Worm (Caenorhabditis elegans) whole organism, L4 larva: Measurements from ENCODE around the gene glb-20.

Source experiments
- D1046.2 ChIP-seq: fragments of 200-800 bp; sonication (Bioruptor generic); IDR thresholded peaks from 2 replicates; pipeline ENCODE4 v1.3.6; 2022; ENCODE audit warnings: missing genetic modification characterization, missing compliant biosample characterization
- F10B5.3 ChIP-seq: sonication (generic microtip); optimal IDR thresholded peaks from 2 replicates; lab custom pipeline; 2016; ENCODE audit warnings: mild to moderate bottlenecking, missing genetic modification characterization, missing compliant biosample characterization
- F44E2.7 ChIP-seq: fragments of 200-800 bp; sonication (Bioruptor generic); IDR thresholded peaks from 2 replicates; pipeline ENCODE4 v2.1.2; 2022; ENCODE audit warnings: missing genetic modification characterization, missing compliant biosample characterization
- T26A8.4 ChIP-seq: fragments of 200-800 bp; sonication (Bioruptor generic); IDR thresholded peaks from 2 replicates; pipeline ENCODE4 v1.3.6; 2022; ENCODE audit warnings: missing genetic modification characterization, missing compliant biosample characterization
- aha-1 ChIP-seq: fragments of 150-350 bp; peaks from one replicate; lab custom pipeline; 2014; ENCODE audit warnings: missing biosample characterization, missing genetic modification characterization
- attf-4 ChIP-seq: sonication (generic microtip); optimal IDR thresholded peaks from 3 replicates; lab custom pipeline; 2017; ENCODE audit warnings: missing biosample characterization, missing genetic modification characterization
- ceh-20 ChIP-seq: fragments of 200-800 bp; sonication (Bioruptor generic); IDR thresholded peaks from 2 replicates; pipeline ENCODE4 v1.3.6; 2022; ENCODE audit warnings: missing genetic modification reagents, missing genetic modification characterization, missing compliant biosample characterization
- ceh-28 ChIP-seq: fragments of 150-350 bp; optimal IDR thresholded peaks from 2 replicates; lab custom pipeline; 2014; ENCODE audit warnings: missing biosample characterization, missing genetic modification reagents, missing genetic modification characterization
- ces-1 ChIP-seq: fragments of 150-350 bp; sonication (generic microtip); optimal IDR thresholded peaks from 4 replicates; lab custom pipeline; 2014; ENCODE audit warnings: missing biosample characterization, missing genetic modification reagents, missing genetic modification characterization
- daf-16 ChIP-seq, 3 experiments: sonication (generic microtip); optimal IDR thresholded peaks; 2 replicates each; lab custom pipeline; 2016 to 2017; ENCODE audit warnings: missing genetic modification characterization in 3 of 3, missing genetic modification reagents in 3 of 3, mild to moderate bottlenecking in 2 of 3, missing compliant biosample characterization in 2 of 3, missing biosample characterization in 1 of 3, moderate library complexity in 1 of 3
- dmd-8 ChIP-seq: fragments of 200-800 bp; sonication (Bioruptor generic); IDR thresholded peaks from 2 replicates; pipeline ENCODE4 v1.3.6; 2022; ENCODE audit warnings: missing genetic modification characterization, missing compliant biosample characterization
- dpl-1 ChIP-seq: fragments of 150-350 bp; optimal IDR thresholded peaks from 2 replicates; lab custom pipeline; 2014; ENCODE audit warnings: missing biosample characterization, missing genetic modification reagents, missing genetic modification characterization
- duxl-1 ChIP-seq: sonication (generic microtip); optimal IDR thresholded peaks from 2 replicates; lab custom pipeline; 2016; ENCODE audit warnings: mild to moderate bottlenecking, missing genetic modification characterization, moderate library complexity, missing compliant biosample characterization; ENCODE audit not compliant: poor library complexity
- dve-1 ChIP-seq: sonication (generic microtip); optimal IDR thresholded peaks from 2 replicates; lab custom pipeline; 2017; ENCODE audit warnings: antibody characterized with exemption, mild to moderate bottlenecking, missing genetic modification characterization, missing compliant biosample characterization; ENCODE audit not compliant: insufficient read depth
- fos-1 ChIP-seq: fragments of 150-350 bp; optimal IDR thresholded peaks from 2 replicates; lab custom pipeline; 2014; ENCODE audit warnings: missing biosample characterization, missing genetic modification characterization
- hif-1 ChIP-seq, 2 experiments: sonication (generic microtip); optimal IDR thresholded peaks; 2 replicates each; lab custom pipeline; 2016 to 2017; ENCODE audit warnings: missing compliant biosample characterization in 2 of 2, missing genetic modification characterization in 2 of 2, missing genetic modification reagents in 2 of 2, missing genotype in 2 of 2, mild to moderate bottlenecking in 1 of 2
- hlh-11 ChIP-seq: fragments of 200-800 bp; sonication (Bioruptor generic); optimal IDR thresholded peaks from 2 replicates; lab custom pipeline; 2018; ENCODE audit warnings: mild to moderate bottlenecking, missing genetic modification characterization, missing compliant biosample characterization
- hlh-30 ChIP-seq: sonication (generic microtip); optimal IDR thresholded peaks from 2 replicates; lab custom pipeline; 2017; ENCODE audit warnings: antibody characterized with exemption, mild to moderate bottlenecking, missing genetic modification characterization, missing compliant biosample characterization; ENCODE audit not compliant: insufficient read depth
- hmg-1.1 ChIP-seq: fragments of 200-800 bp; sonication (Bioruptor generic); IDR thresholded peaks from 2 replicates; pipeline ENCODE4 v1.3.6; 2022; ENCODE audit warnings: missing genetic modification reagents, missing genetic modification characterization, missing compliant biosample characterization
- lim-7 ChIP-seq: fragments of 200-800 bp; sonication (Bioruptor generic); IDR thresholded peaks from 2 replicates; pipeline ENCODE4 v1.3.6; 2022; ENCODE audit warnings: missing genetic modification characterization, missing compliant biosample characterization
- madf-5 ChIP-seq, 2 experiments: fragments of 200-800 bp; sonication (Bioruptor generic); IDR thresholded peaks; 2 replicates each; pipeline ENCODE4 v1.3.6; 2022; ENCODE audit warnings: missing compliant biosample characterization in 2 of 2, missing genetic modification characterization in 2 of 2
- mdl-1 ChIP-seq, 2 experiments: fragments of 150-350 bp in 1 of 2; sonication (generic microtip) in 1 of 2; optimal IDR thresholded peaks; 2 replicates each; lab custom pipeline; 2014 to 2017; ENCODE audit warnings: missing biosample characterization in 2 of 2, missing genetic modification characterization in 2 of 2
- mep-1 ChIP-seq: fragments of 150-350 bp; sonication (generic microtip); optimal IDR thresholded peaks from 3 replicates; lab custom pipeline; 2014; ENCODE audit warnings: missing biosample characterization, missing genetic modification characterization
- mes-2 ChIP-seq: sonication (generic microtip); optimal IDR thresholded peaks from 2 replicates; lab custom pipeline; 2016; ENCODE audit warnings: missing genotype, mild to moderate bottlenecking, missing genetic modification characterization, missing compliant biosample characterization; ENCODE audit not compliant: poor library complexity, severe bottlenecking
- mxl-2 ChIP-seq: fragments of 200-800 bp; sonication (Bioruptor generic); conservative IDR thresholded peaks from 2 replicates; pipeline ENCODE4 v1.3.6; 2022; ENCODE audit warnings: missing genetic modification reagents, missing genetic modification characterization, missing compliant biosample characterization
- mxl-3 ChIP-seq: fragments of 200-800 bp; sonication (Bioruptor generic); optimal IDR thresholded peaks from 2 replicates; lab custom pipeline; 2018; ENCODE audit warnings: mild to moderate bottlenecking, missing genetic modification characterization, missing compliant biosample characterization
- nhr-102 ChIP-seq: sonication (generic microtip); optimal IDR thresholded peaks from 2 replicates; lab custom pipeline; 2016; ENCODE audit warnings: mild to moderate bottlenecking, missing genetic modification characterization, moderate library complexity, missing compliant biosample characterization
- nhr-28 ChIP-seq: fragments of 150-350 bp; optimal IDR thresholded peaks from 2 replicates; lab custom pipeline; 2014; ENCODE audit warnings: missing biosample characterization, missing genetic modification characterization
- nhr-41 ChIP-seq: fragments of 200-800 bp; sonication (Bioruptor generic); IDR thresholded peaks from 2 replicates; pipeline ENCODE4 v1.3.6; 2022; ENCODE audit warnings: missing genetic modification reagents, missing genetic modification characterization, missing compliant biosample characterization
- nhr-42 ChIP-seq: fragments of 200-800 bp; sonication (Bioruptor generic); IDR thresholded peaks from 2 replicates; pipeline ENCODE4 v1.3.6; 2022; ENCODE audit warnings: missing genetic modification characterization, missing compliant biosample characterization
- nhr-48 ChIP-seq: sonication (generic microtip); optimal IDR thresholded peaks from 2 replicates; lab custom pipeline; 2016; ENCODE audit warnings: mild to moderate bottlenecking, missing genetic modification characterization, missing compliant biosample characterization
- nhr-76 ChIP-seq: fragments of 150-350 bp; optimal IDR thresholded peaks from 2 replicates; lab custom pipeline; 2014; ENCODE audit warnings: missing biosample characterization, missing genetic modification characterization
- pha-4 ChIP-seq, 2 experiments: fragments of 150-350 bp in 1 of 2; fragments of 200-800 bp in 1 of 2; sonication (Bioruptor generic) in 1 of 2; IDR thresholded peaks in 1 of 2; optimal IDR thresholded peaks in 1 of 2; 2 replicates each; pipeline versions ENCODE4 v1.3.6 to Lab custom; 2014 to 2022; ENCODE audit warnings: missing genetic modification characterization in 2 of 2, missing genetic modification reagents in 2 of 2, missing biosample characterization in 1 of 2, missing compliant biosample characterization in 1 of 2
- php-3 ChIP-seq: fragments of 200-800 bp; sonication (Bioruptor generic); IDR thresholded peaks from 2 replicates; pipeline ENCODE4 v1.3.6; 2022; ENCODE audit warnings: missing genetic modification reagents, missing genetic modification characterization, missing compliant biosample characterization
- rbr-2 ChIP-seq: sonication (generic microtip); optimal IDR thresholded peaks from 2 replicates; lab custom pipeline; 2016; ENCODE audit warnings: missing genotype, missing genetic modification characterization, missing compliant biosample characterization
- saeg-2 ChIP-seq: fragments of 200-800 bp; sonication (Bioruptor generic); IDR thresholded peaks from 2 replicates; pipeline ENCODE4 v1.3.6; 2022; ENCODE audit warnings: missing genetic modification reagents, missing genetic modification characterization, missing compliant biosample characterization
- sdz-12 ChIP-seq: fragments of 200-800 bp; sonication (Bioruptor generic); optimal IDR thresholded peaks from 2 replicates; lab custom pipeline; 2018; ENCODE audit warnings: mild to moderate bottlenecking, missing genetic modification characterization, missing compliant biosample characterization
- snpc-4 ChIP-seq: fragments of 150-350 bp; optimal IDR thresholded peaks from 2 replicates; lab custom pipeline; 2014; ENCODE audit warnings: missing biosample characterization, missing genetic modification characterization
- tra-1 ChIP-seq: fragments of 200-800 bp; sonication (Bioruptor generic); IDR thresholded peaks from 2 replicates; pipeline ENCODE4 v1.3.6; 2022; ENCODE audit warnings: missing genetic modification reagents, missing genetic modification characterization, missing compliant biosample characterization
- unc-39 ChIP-seq: sonication (generic microtip); optimal IDR thresholded peaks from 2 replicates; lab custom pipeline; 2017; ENCODE audit warnings: missing biosample characterization, missing genetic modification characterization
- zag-1 ChIP-seq: fragments of 150-350 bp; optimal IDR thresholded peaks from 2 replicates; lab custom pipeline; 2014; ENCODE audit warnings: missing biosample characterization, missing genetic modification characterization
- zip-2 ChIP-seq: fragments of 150-350 bp; optimal IDR thresholded peaks from 2 replicates; lab custom pipeline; 2014; ENCODE audit warnings: missing biosample characterization, missing genetic modification characterization
- ztf-7 ChIP-seq: fragments of 150-350 bp; optimal IDR thresholded peaks from 2 replicates; lab custom pipeline; 2014; ENCODE audit warnings: missing biosample characterization, missing genetic modification characterization

glb-20 gene

ce11 chrX:13589735-13590134 is 33.8 kb upstream of the glb-20 start, which contains the start of gene col-9:
Gene col-9 (plus strand): TSS chrX:13590035.
- no peak for TF ChIP-seq zag-1 (tag; lab: Kevin White, UChicago)
- TF ChIP-seq duxl-1: no peak
- no peak for TF ChIP-seq rbr-2 (tag; lab: Kevin White, UChicago)
- no peak for TF ChIP-seq F44E2.7
- TF ChIP-seq ztf-7 (tag; lab: Kevin White, UChicago): no peak
- TF ChIP-seq nhr-41 (GFP tag; lab: Robert Waterston, UW): no peak
- no peak for TF ChIP-seq dmd-8 (GFP tag; lab: Robert Waterston, UW)
- TF ChIP-seq madf-5 (GFP tag; IDR thresholded peaks at IDR 0.05; lab: Robert Waterston, UW): no peak
- no peak for TF ChIP-seq snpc-4 (tag; lab: Kevin White, UChicago)
- TF ChIP-seq tra-1 (GFP tag; lab: Robert Waterston, UW): no peak
- no peak for TF ChIP-seq mep-1 (tag; lab: Kevin White, UChicago)
- TF ChIP-seq ceh-28: no peak

ce11 chrX:13584725-13585371 is 28.9 kb upstream of the glb-20 start, which contains the start of gene unc-84:
Gene unc-84 (plus strand): TSS chrX:13584775.
- no peak for TF ChIP-seq nhr-102
- TF ChIP-seq ceh-20 (GFP tag; lab: Robert Waterston, UW): no peak
- TF ChIP-seq daf-16 (GFP tag; optimal IDR thresholded peaks at IDR 0.05; lab: Kevin White, UChicago): no peak
- TF ChIP-seq daf-16 (tag; optimal IDR thresholded peaks at IDR 0.05; lab: Kevin White, UChicago): peak; percentile 25
- TF ChIP-seq D1046.2 (GFP tag; lab: Robert Waterston, UW): no peak
- TF ChIP-seq hif-1 (tag; optimal IDR thresholded peaks at IDR 0.05; lab: Kevin White, UChicago): peak in 1 of 2 experiments; percentile 24
- TF ChIP-seq mes-2: peak; percentile 74
- peak; percentile 66 for TF ChIP-seq dpl-1 (GFP tag; lab: Kevin White, UChicago)

ce11 chrX:13583895-13584344 is 28.0 kb upstream of the glb-20 start:
- TF ChIP-seq hlh-30: peak; percentile 61
- no peak for TF ChIP-seq pha-4 (GFP tag; IDR thresholded peaks at IDR 0.05; lab: Robert Waterston, UW)
- TF ChIP-seq pha-4 (tag; optimal IDR thresholded peaks at IDR 0.05; lab: Kevin White, UChicago): no peak
- TF ChIP-seq T26A8.4 (GFP tag; lab: Robert Waterston, UW): no peak; the same call in 1 of the 2 replicates
- TF ChIP-seq nhr-41 (GFP tag; lab: Robert Waterston, UW): no peak
- 0 out of 2 replicates have a peak, but pooled peaks have one; percentile 41 for TF ChIP-seq D1046.2 (GFP tag; lab: Robert Waterston, UW)
- TF ChIP-seq mep-1 (tag; lab: Kevin White, UChicago): peak; percentile 72
- peak in 1 of 2 experiments; percentile 47 for TF ChIP-seq mdl-1 (tag; optimal IDR thresholded peaks at IDR 0.05; lab: Kevin White, UChicago)
- TF ChIP-seq nhr-76: no peak
- no peak for TF ChIP-seq madf-5 (GFP tag; IDR thresholded peaks at IDR 0.05; lab: Robert Waterston, UW)
- TF ChIP-seq rbr-2 (tag; lab: Kevin White, UChicago): peak; percentile 36
- TF ChIP-seq dpl-1 (GFP tag; lab: Kevin White, UChicago): peak; percentile 13
- TF ChIP-seq dve-1 (tag; lab: Kevin White, UChicago): peak; percentile 8
- TF ChIP-seq saeg-2 (GFP tag; lab: Robert Waterston, UW): 0 out of 2 replicates have a peak, but pooled peaks have one; percentile 16
- no peak for TF ChIP-seq attf-4 (tag; lab: Kevin White, UChicago)
- peak; percentile 42 for TF ChIP-seq mxl-3 (GFP tag; lab: Kevin White, UChicago)
- TF ChIP-seq lim-7 (GFP tag; lab: Robert Waterston, UW): no peak
- peak; percentile 17 for TF ChIP-seq nhr-28 (tag; lab: Kevin White, UChicago)
- peak; percentile 48; the same call in 1 of the 2 replicates for TF ChIP-seq hmg-1.1 (GFP tag; lab: Robert Waterston, UW)
- TF ChIP-seq mxl-2 (GFP tag; lab: Robert Waterston, UW): no peak
- no peak for TF ChIP-seq F10B5.3 (tag; lab: Kevin White, UChicago)
- 0 out of 2 replicates have a peak, but pooled peaks have one; percentile 28 for TF ChIP-seq nhr-42 (GFP tag; lab: Robert Waterston, UW)
- peak; percentile 4 for TF ChIP-seq zip-2 (tag; lab: Kevin White, UChicago)
- TF ChIP-seq hlh-11 (tag; lab: Kevin White, UChicago): peak; percentile 87
- TF ChIP-seq tra-1 (GFP tag; lab: Robert Waterston, UW): no peak
- TF ChIP-seq nhr-48 (tag; lab: Kevin White, UChicago): peak; percentile 39
- TF ChIP-seq unc-39 (tag; lab: Kevin White, UChicago): no peak
- TF ChIP-seq ces-1: no peak
- TF ChIP-seq zag-1 (tag; lab: Kevin White, UChicago): no peak
- no peak for TF ChIP-seq sdz-12 (GFP tag; lab: Kevin White, UChicago)
- peak; percentile 99 for TF ChIP-seq aha-1 (tag; lab: Kevin White, UChicago)
- peak; percentile 65 for TF ChIP-seq nhr-102
- peak; percentile 78 for TF ChIP-seq php-3 (GFP tag; lab: Robert Waterston, UW)
- peak; percentile 18 to 32 for TF ChIP-seq daf-16 (GFP tag; optimal IDR thresholded peaks at IDR 0.05; lab: Kevin White, UChicago)
- peak; percentile 80 for TF ChIP-seq daf-16 (tag; optimal IDR thresholded peaks at IDR 0.05; lab: Kevin White, UChicago)
- no peak for TF ChIP-seq fos-1 (tag; lab: Kevin White, UChicago)
